Worm (Caenorhabditis elegans) whole organism, late embryonic: ENCODE results near the gene ceh-90.

ENCODE experiments used
- ceh-6 ChIP-seq: fragments of 200-800 bp; sonication (Bioruptor generic); optimal IDR thresholded peaks from 2 replicates; lab custom pipeline; 2018; ENCODE audit warnings: mild to moderate bottlenecking, missing genetic modification characterization, missing compliant biosample characterization
- ceh-9 ChIP-seq: sonication (generic microtip); optimal IDR thresholded peaks from 2 replicates; lab custom pipeline; 2016; ENCODE audit warnings: mild to moderate bottlenecking, missing genetic modification characterization, inconsistent platforms, missing compliant biosample characterization
- fkh-10 ChIP-seq: fragments of 150-350 bp; optimal IDR thresholded peaks from 2 replicates; lab custom pipeline; 2014; ENCODE audit warnings: missing biosample characterization, missing genetic modification reagents, missing genetic modification characterization
- hlh-30 ChIP-seq: sonication (generic microtip); optimal IDR thresholded peaks from 2 replicates; lab custom pipeline; 2017; ENCODE audit warnings: antibody characterized with exemption, missing genetic modification characterization, missing compliant biosample characterization; ENCODE audit not compliant: insufficient read depth
- hlh-6 ChIP-seq: sonication (generic microtip); optimal IDR thresholded peaks from 2 replicates; lab custom pipeline; 2016; ENCODE audit warnings: missing genotype, missing genetic modification characterization, missing compliant biosample characterization
- madf-2 ChIP-seq: sonication (generic microtip); optimal IDR thresholded peaks from 2 replicates; lab custom pipeline; 2017; ENCODE audit warnings: missing genetic modification characterization, missing compliant biosample characterization
- pag-3 ChIP-seq: sonication (generic microtip); optimal IDR thresholded peaks from 2 replicates; lab custom pipeline; 2016; ENCODE audit warnings: missing compliant biosample characterization, missing genetic modification characterization, borderline replicate concordance
- pha-4 ChIP-seq: fragments of 150-350 bp; optimal IDR thresholded peaks from 2 replicates; lab custom pipeline; 2018; ENCODE audit warnings: missing biosample characterization, missing genetic modification reagents, missing genetic modification characterization
- unc-42 ChIP-seq: sonication (generic microtip); optimal IDR thresholded peaks from 2 replicates; lab custom pipeline; 2016; ENCODE audit warnings: missing genotype, missing genetic modification characterization, missing compliant biosample characterization

DNA sequence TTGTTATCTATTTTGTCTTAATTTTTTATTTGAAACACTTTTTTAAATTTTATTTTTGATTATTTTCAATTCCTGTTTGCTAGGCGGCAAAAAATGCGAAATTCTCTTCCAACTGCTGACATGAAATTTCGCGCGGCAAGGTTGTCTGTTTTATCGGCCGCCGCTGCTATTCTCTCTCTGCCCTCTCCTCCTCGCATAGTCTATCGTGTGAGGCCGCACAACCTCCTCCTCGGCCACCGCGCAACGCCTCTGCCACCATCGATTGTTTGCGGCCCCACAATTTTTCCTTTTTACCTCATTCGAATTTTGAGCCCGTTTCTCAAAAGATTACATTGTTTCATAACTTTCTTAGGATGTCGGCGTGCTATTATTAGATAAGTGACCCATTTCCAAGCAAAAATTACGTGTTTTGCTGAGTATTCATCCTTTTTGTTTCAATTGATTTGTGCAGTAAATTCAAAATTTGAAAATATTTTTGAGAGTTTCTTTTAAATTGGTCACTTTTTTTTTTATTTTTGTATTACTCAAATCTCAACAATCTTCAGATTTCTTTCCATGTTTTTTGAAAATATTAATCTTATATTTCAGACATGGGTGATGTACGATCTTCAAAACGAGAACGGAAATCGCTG lies 29.4 kb downstream of the ceh-90 start, which contains the start of gene F28H6.4:
- TF ChIP-seq pha-4 (tag; lab: Kevin White, UChicago), result no peak
- no peak for TF ChIP-seq unc-42 (tag; lab: Kevin White, UChicago)
- TF ChIP-seq pag-3 (tag; lab: Kevin White, UChicago), result no peak
- no peak for TF ChIP-seq hlh-30 (tag; lab: Kevin White, UChicago)
- TF ChIP-seq madf-2, result no peak
- TF ChIP-seq ceh-6, result no peak
- no peak for TF ChIP-seq hlh-6 (tag; lab: Kevin White, UChicago)
- no peak for TF ChIP-seq ceh-9 (tag; lab: Kevin White, UChicago)
- no peak for TF ChIP-seq fkh-10
